Fruit fly (Drosophila melanogaster) Kc167 (cell line): ENCODE results near the gene Uch-L5.

Experiments
- h ChIP-seq: fragments of >200 bp; optimal IDR thresholded peaks from 3 replicates; lab custom pipeline; 2018; ENCODE audit warnings: missing external identifiers
- insv ChIP-seq: fragments of >200 bp; optimal IDR thresholded peaks from 3 replicates; lab custom pipeline; 2018; ENCODE audit warnings: missing external identifiers
- ttk ChIP-seq: sonication (Bioruptor generic); optimal IDR thresholded peaks from 2 replicates; lab custom pipeline; 2017; ENCODE audit warnings: missing external identifiers

DNA sequence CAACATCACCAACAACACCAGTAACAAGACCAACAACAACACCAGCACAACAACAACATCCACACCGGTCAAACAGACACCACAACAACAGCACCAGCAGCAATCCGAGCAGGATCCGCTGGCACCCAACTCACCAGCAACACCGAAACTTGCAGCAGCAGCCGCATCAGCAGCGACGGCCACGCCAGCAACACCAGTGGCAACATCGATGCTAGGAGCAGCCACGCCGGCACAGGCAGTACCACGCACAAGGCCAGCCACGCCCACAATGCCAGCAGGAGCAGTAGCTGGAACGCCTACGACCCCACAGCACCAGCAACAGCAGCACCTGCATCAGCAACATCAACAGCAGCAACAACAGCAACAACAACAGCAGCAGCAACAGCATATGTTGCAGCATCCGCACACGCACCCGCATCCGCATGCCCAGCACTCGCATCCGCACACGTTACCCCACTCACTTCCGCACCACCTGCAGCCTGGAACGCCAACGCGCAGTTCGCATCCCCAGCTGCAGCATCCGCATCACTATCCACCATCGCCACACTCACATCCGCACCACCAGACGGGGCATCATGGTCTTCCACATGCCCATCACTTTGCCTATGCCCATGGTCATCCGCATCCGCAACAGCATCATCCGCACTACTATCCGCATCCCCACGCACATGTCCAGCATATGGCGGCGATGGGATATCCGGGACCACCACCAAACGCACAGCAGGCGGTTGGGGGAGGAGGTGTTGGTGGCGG is 5.4 kb downstream of the Uch-L5 start:
- TF ChIP-seq ttk (lab: Kevin White, UChicago) (no peak), insv (lab: Kevin White, UChicago) (no peak), h (no peak)
